Fruit fly (Drosophila melanogaster): Measurements from ENCODE around the gene Flo2.
A peak's percentile ranks its signal among the peaks of the same experiment; 100 is the strongest.

The Flo2 gene

dm6 chrX:14840417-14840872, 1.3 kb downstream of the Flo2 start (continued):
- TF ChIP-seq hb (GFP tag; IDR thresholded peaks at IDR 0.05; ENCODE audit: partially characterized antibody) (no peak), CG15601 (tag; optimal IDR thresholded peaks at IDR 0.05) (peak; percentile 7), disco-r (GFP tag; optimal IDR thresholded peaks at IDR 0.05) (no peak), CG15269 (tag; optimal IDR thresholded peaks at IDR 0.05) (peak; percentile 72), zf30C (GFP tag; optimal IDR thresholded peaks at IDR 0.05) (peak; percentile 67), CG15479 (GFP tag; optimal IDR thresholded peaks at IDR 0.05) (no peak), hbn (GFP tag; IDR thresholded peaks at IDR 0.05; ENCODE audit: partially characterized antibody) (no peak), CG30431 (GFP tag; optimal IDR thresholded peaks at IDR 0.05) (no peak), B-H1 (GFP tag; IDR thresholded peaks at IDR 0.05) (no peak), klu (GFP tag; IDR thresholded peaks at IDR 0.05) (no peak), CG10267 (tag; optimal IDR thresholded peaks at IDR 0.05) (peak; percentile 59), CG3995 (GFP tag; optimal IDR thresholded peaks at IDR 0.05) (no peak), CG43689 (GFP tag; IDR thresholded peaks at IDR 0.05) (no peak), wdn (GFP tag; IDR thresholded peaks at IDR 0.05) (no peak), CG1233 (GFP tag; optimal IDR thresholded peaks at IDR 0.05) (no peak), CG16779 (GFP tag; IDR thresholded peaks at IDR 0.05) (no peak), peb (GFP tag; IDR thresholded peaks at IDR 0.05) (no peak), tap (tag; optimal IDR thresholded peaks at IDR 0.05) (peak; percentile 37), nom (GFP tag; optimal IDR thresholded peaks at IDR 0.05) (peak; percentile 81), org-1 (GFP tag; optimal IDR thresholded peaks at IDR 0.05) (no peak), sim (GFP tag; IDR thresholded peaks at IDR 0.05) (no peak), slou (GFP tag; optimal IDR thresholded peaks at IDR 0.05) (no peak), Spps (tag; optimal IDR thresholded peaks at IDR 0.05) (no peak), CG4360 (GFP tag; IDR thresholded peaks at IDR 0.05) (no peak), CG1602 (GFP tag; optimal IDR thresholded peaks at IDR 0.05) (peak; percentile 16), Xrp1 (GFP tag; IDR thresholded peaks at IDR 0.05) (peak; percentile 62; the same call in 1 of the 2 replicates), CG10543 (GFP tag; optimal IDR thresholded peaks at IDR 0.05) (no peak), en (GFP tag; optimal IDR thresholded peaks at IDR 0.05) (no peak), CG17829 (tag; optimal IDR thresholded peaks at IDR 0.05) (peak; percentile 42), CG2875 (GFP tag; optimal IDR thresholded peaks at IDR 0.05) (no peak), chif (GFP tag; optimal IDR thresholded peaks at IDR 0.05) (no peak), H15 (GFP tag; IDR thresholded peaks at IDR 0.05) (no peak), Mrtf (GFP tag; IDR thresholded peaks at IDR 0.05) (no peak), zfh2 (GFP tag; optimal IDR thresholded peaks at IDR 0.05) (no peak), tup (GFP tag; optimal IDR thresholded peaks at IDR 0.05) (no peak), eyg (GFP tag; optimal IDR thresholded peaks at IDR 0.05) (no peak), CG2116 (GFP tag; optimal IDR thresholded peaks at IDR 0.05) (no peak), h (optimal IDR thresholded peaks at IDR 0.05) (no peak), unc-4 (GFP tag; IDR thresholded peaks at IDR 0.05; ENCODE audit: partially characterized antibody) (no peak), zfh1 (GFP tag; IDR thresholded peaks at IDR 0.05) (no peak), CG17361 (GFP tag; IDR thresholded peaks at IDR 0.05) (0 out of 3 replicates have a peak, but pooled peaks have one; percentile 43), CG3726 (GFP tag; IDR thresholded peaks at IDR 0.05) (no peak), CG4854 (GFP tag; optimal IDR thresholded peaks at IDR 0.05) (no peak), CG7987 (GFP tag; optimal IDR thresholded peaks at IDR 0.05) (no peak), Dp (GFP tag; optimal IDR thresholded peaks at IDR 0.05) (no peak), CG15011 (GFP tag; optimal IDR thresholded peaks at IDR 0.05) (no peak), CG6813 (GFP tag; optimal IDR thresholded peaks at IDR 0.05) (peak; percentile 52), CG17612 (GFP tag; IDR thresholded peaks at IDR 0.05) (no peak), CG18764 (GFP tag; optimal IDR thresholded peaks at IDR 0.05) (no peak), kay (GFP tag; optimal IDR thresholded peaks at IDR 0.05) (no peak), her (GFP tag; optimal IDR thresholded peaks at IDR 0.05) (no peak), CG2199 (GFP tag; IDR thresholded peaks at IDR 0.05) (no peak)
